Fruit fly (Drosophila melanogaster) whole organism, prepupa: ENCODE data around the gene CG14421.

ENCODE experiments used
- Blimp-1 ChIP-seq: fragments of 200-800 bp; sonication (Bioruptor generic); optimal IDR thresholded peaks from 3 replicates; lab custom pipeline; 2017; ENCODE audit warnings: missing biosample characterization, missing genetic modification characterization, mild to moderate bottlenecking, moderate library complexity, missing genetic modification reagents
- CG11762 ChIP-seq: fragments of 200-800 bp; sonication (Bioruptor generic); optimal IDR thresholded peaks from 3 replicates; lab custom pipeline; 2016; ENCODE audit warnings: missing biosample characterization, missing genetic modification characterization; ENCODE audit not compliant: insufficient read depth
- CG1621 ChIP-seq: fragments of 200-800 bp; sonication (Bioruptor generic); optimal IDR thresholded peaks from 3 replicates; lab custom pipeline; 2018; ENCODE audit warnings: missing biosample characterization, mild to moderate bottlenecking, missing genetic modification characterization
- CG16779 ChIP-seq: fragments of 200-800 bp; sonication (Bioruptor generic); optimal IDR thresholded peaks from 3 replicates; lab custom pipeline; 2017; ENCODE audit warnings: missing biosample characterization, mild to moderate bottlenecking, missing genetic modification characterization
- CG3032 ChIP-seq: fragments of 200-800 bp; optimal IDR thresholded peaks from 2 replicates; lab custom pipeline; 2019; ENCODE audit warnings: missing biosample characterization, mild to moderate bottlenecking, missing genetic modification characterization, moderate library complexity
- CG31627 ChIP-seq: fragments of 200-800 bp; sonication (Bioruptor generic); optimal IDR thresholded peaks from 3 replicates; lab custom pipeline; 2016; ENCODE audit warnings: missing biosample characterization, missing genetic modification characterization
- CG32006 ChIP-seq: fragments of 200-800 bp; sonication (Bioruptor generic); optimal IDR thresholded peaks from 3 replicates; lab custom pipeline; 2017; ENCODE audit warnings: missing biosample characterization, mild to moderate bottlenecking, missing genetic modification characterization
- CG34406 ChIP-seq: fragments of 200-800 bp; sonication (Bioruptor generic); optimal IDR thresholded peaks from 3 replicates; lab custom pipeline; 2016; ENCODE audit warnings: missing biosample characterization, missing genetic modification characterization
- CG3919 ChIP-seq: fragments of 200-800 bp; sonication (Bioruptor generic); optimal IDR thresholded peaks from 3 replicates; lab custom pipeline; 2016; ENCODE audit warnings: missing biosample characterization, missing genetic modification characterization
- CG6276 ChIP-seq: fragments of 200-800 bp; sonication (Bioruptor generic); optimal IDR thresholded peaks from 2 replicates; lab custom pipeline; 2017; ENCODE audit warnings: missing biosample characterization, mild to moderate bottlenecking, missing genetic modification characterization
- CG6792 ChIP-seq: fragments of 200-800 bp; sonication (Bioruptor generic); optimal IDR thresholded peaks from 3 replicates; lab custom pipeline; 2016; ENCODE audit warnings: missing biosample characterization, missing genetic modification characterization
- CG6808 ChIP-seq: fragments of 200-800 bp; sonication (Bioruptor generic); optimal IDR thresholded peaks from 3 replicates; lab custom pipeline; 2017; ENCODE audit warnings: missing biosample characterization, missing genetic modification characterization, mild to moderate bottlenecking, moderate library complexity, missing genetic modification reagents
- CG7368 ChIP-seq: fragments of 200-800 bp; sonication (Bioruptor generic); optimal IDR thresholded peaks from 3 replicates; lab custom pipeline; 2016; ENCODE audit warnings: missing biosample characterization, missing genetic modification characterization
- CG8119 ChIP-seq: fragments of 200-800 bp; sonication (Bioruptor generic); IDR thresholded peaks from 3 replicates; pipeline ENCODE4 v1.3.6; 2022; ENCODE audit warnings: missing biosample characterization, missing genetic modification characterization
- CG8319 ChIP-seq: fragments of 200-800 bp; sonication (Bioruptor generic); optimal IDR thresholded peaks from 3 replicates; lab custom pipeline; 2016; ENCODE audit warnings: missing biosample characterization, missing genetic modification characterization
- CG9139 ChIP-seq: fragments of 200-800 bp; sonication (Bioruptor generic); optimal IDR thresholded peaks from 3 replicates; lab custom pipeline; 2017; ENCODE audit warnings: missing biosample characterization, mild to moderate bottlenecking, missing genetic modification characterization
- Eip78C ChIP-seq: fragments of 200-800 bp; sonication (Bioruptor generic); peaks from one replicate; lab custom pipeline; 2016; ENCODE audit warnings: missing biosample characterization, missing genetic modification characterization
- Eip93F ChIP-seq: fragments of 200-800 bp; sonication (Bioruptor generic); optimal IDR thresholded peaks from 2 replicates; lab custom pipeline; 2016; ENCODE audit warnings: missing biosample characterization, mild to moderate bottlenecking, missing genetic modification characterization
- Ets96B ChIP-seq: fragments of 200-800 bp; optimal IDR thresholded peaks from 2 replicates; lab custom pipeline; 2019; ENCODE audit warnings: missing biosample characterization, mild to moderate bottlenecking, missing genetic modification characterization, moderate library complexity
- Gug ChIP-seq: fragments of 200-800 bp; sonication (Bioruptor generic); IDR thresholded peaks from 2 replicates; pipeline ENCODE4 v1.3.6; 2022; ENCODE audit warnings: missing biosample characterization, missing genetic modification characterization
- Hr38 ChIP-seq: sonication (Bioruptor generic); optimal IDR thresholded peaks from 2 replicates; lab custom pipeline; 2016; ENCODE audit warnings: missing biosample characterization, missing genetic modification characterization
- Hr4 ChIP-seq: fragments of 200-800 bp; sonication (Bioruptor generic); optimal IDR thresholded peaks from 3 replicates; lab custom pipeline; 2016; ENCODE audit warnings: missing biosample characterization, missing genetic modification characterization
- OdsH ChIP-seq: fragments of 200-800 bp; sonication (Bioruptor generic); optimal IDR thresholded peaks from 3 replicates; lab custom pipeline; 2016; ENCODE audit warnings: missing biosample characterization, missing genetic modification characterization
- Smox ChIP-seq: fragments of 200-800 bp; sonication (Bioruptor generic); optimal IDR thresholded peaks from 3 replicates; lab custom pipeline; 2016; ENCODE audit warnings: missing biosample characterization, missing genetic modification characterization
- Sox14 ChIP-seq: fragments of 200-800 bp; sonication (Bioruptor generic); optimal IDR thresholded peaks from 3 replicates; lab custom pipeline; 2016; ENCODE audit warnings: missing biosample characterization, missing genetic modification characterization
- Sox15 ChIP-seq: fragments of 200-800 bp; sonication (Bioruptor generic); optimal IDR thresholded peaks from 3 replicates; lab custom pipeline; 2016; ENCODE audit warnings: missing biosample characterization, missing genetic modification characterization
- acj6 ChIP-seq: fragments of 200-800 bp; sonication (Bioruptor generic); optimal IDR thresholded peaks from 3 replicates; lab custom pipeline; 2016; ENCODE audit warnings: missing biosample characterization, missing genetic modification characterization
- dsx ChIP-seq: fragments of 200-800 bp; optimal IDR thresholded peaks from 3 replicates; lab custom pipeline; 2019; ENCODE audit warnings: missing biosample characterization, mild to moderate bottlenecking, missing genetic modification characterization, moderate library complexity; ENCODE audit not compliant: poor library complexity, severe bottlenecking
- eg ChIP-seq: fragments of 200-800 bp; sonication (Bioruptor generic); IDR thresholded peaks from 3 replicates; pipeline ENCODE4 v1.3.6; 2022; ENCODE audit warnings: missing biosample characterization, missing genetic modification characterization
- fd59A ChIP-seq: fragments of 200-800 bp; sonication (Bioruptor generic); optimal IDR thresholded peaks from 2 replicates; lab custom pipeline; 2017; ENCODE audit warnings: missing biosample characterization, mild to moderate bottlenecking, missing genetic modification characterization, missing genetic modification reagents
- fd85E ChIP-seq: fragments of 200-800 bp; sonication (Bioruptor generic); optimal IDR thresholded peaks from 3 replicates; lab custom pipeline; 2016; ENCODE audit warnings: missing biosample characterization, missing genetic modification characterization
- fkh ChIP-seq: fragments of 200-800 bp; sonication (Bioruptor generic); optimal IDR thresholded peaks from 3 replicates; lab custom pipeline; 2017; ENCODE audit warnings: missing biosample characterization, mild to moderate bottlenecking, missing genetic modification characterization, moderate library complexity
- lz ChIP-seq: fragments of 200-800 bp; sonication (Bioruptor generic); optimal IDR thresholded peaks from 3 replicates; lab custom pipeline; 2016; ENCODE audit warnings: missing biosample characterization, missing genetic modification characterization
- net ChIP-seq: fragments of 200-800 bp; sonication (Bioruptor generic); optimal IDR thresholded peaks from 3 replicates; lab custom pipeline; 2016; ENCODE audit warnings: missing biosample characterization, missing genetic modification characterization
- pdm3 ChIP-seq: fragments of 200-800 bp; sonication (Bioruptor generic); optimal IDR thresholded peaks from 3 replicates; lab custom pipeline; 2016; ENCODE audit warnings: missing biosample characterization, missing genetic modification characterization
- salr ChIP-seq, 2 experiments: fragments of 200-800 bp; sonication (Bioruptor generic); optimal IDR thresholded peaks; 3 replicates each; lab custom pipeline; 2016 to 2018; ENCODE audit warnings: missing biosample characterization in 2 of 2, missing genetic modification characterization in 2 of 2, mild to moderate bottlenecking in 1 of 2
- spab ChIP-seq: fragments of 200-800 bp; sonication (Bioruptor generic); optimal IDR thresholded peaks from 2 replicates; lab custom pipeline; 2017; ENCODE audit warnings: missing biosample characterization, mild to moderate bottlenecking, missing genetic modification characterization, missing genetic modification reagents
- ss ChIP-seq, 2 experiments: fragments of 200-800 bp; sonication (Bioruptor generic); optimal IDR thresholded peaks; 2 replicates in 1 of 2; 3 replicates in 1 of 2; lab custom pipeline; 2017 to 2018; ENCODE audit warnings: mild to moderate bottlenecking in 2 of 2, missing biosample characterization in 2 of 2, missing genetic modification characterization in 2 of 2, moderate library complexity in 1 of 2
- topi ChIP-seq: fragments of 200-800 bp; sonication (Bioruptor generic); optimal IDR thresholded peaks from 3 replicates; lab custom pipeline; 2016; ENCODE audit warnings: missing biosample characterization, missing genetic modification characterization
- vri ChIP-seq: fragments of 200-800 bp; sonication (Bioruptor generic); optimal IDR thresholded peaks from 3 replicates; lab custom pipeline; 2016; ENCODE audit warnings: missing biosample characterization, mild to moderate bottlenecking, missing genetic modification characterization

Gene CG14421

DNA sequence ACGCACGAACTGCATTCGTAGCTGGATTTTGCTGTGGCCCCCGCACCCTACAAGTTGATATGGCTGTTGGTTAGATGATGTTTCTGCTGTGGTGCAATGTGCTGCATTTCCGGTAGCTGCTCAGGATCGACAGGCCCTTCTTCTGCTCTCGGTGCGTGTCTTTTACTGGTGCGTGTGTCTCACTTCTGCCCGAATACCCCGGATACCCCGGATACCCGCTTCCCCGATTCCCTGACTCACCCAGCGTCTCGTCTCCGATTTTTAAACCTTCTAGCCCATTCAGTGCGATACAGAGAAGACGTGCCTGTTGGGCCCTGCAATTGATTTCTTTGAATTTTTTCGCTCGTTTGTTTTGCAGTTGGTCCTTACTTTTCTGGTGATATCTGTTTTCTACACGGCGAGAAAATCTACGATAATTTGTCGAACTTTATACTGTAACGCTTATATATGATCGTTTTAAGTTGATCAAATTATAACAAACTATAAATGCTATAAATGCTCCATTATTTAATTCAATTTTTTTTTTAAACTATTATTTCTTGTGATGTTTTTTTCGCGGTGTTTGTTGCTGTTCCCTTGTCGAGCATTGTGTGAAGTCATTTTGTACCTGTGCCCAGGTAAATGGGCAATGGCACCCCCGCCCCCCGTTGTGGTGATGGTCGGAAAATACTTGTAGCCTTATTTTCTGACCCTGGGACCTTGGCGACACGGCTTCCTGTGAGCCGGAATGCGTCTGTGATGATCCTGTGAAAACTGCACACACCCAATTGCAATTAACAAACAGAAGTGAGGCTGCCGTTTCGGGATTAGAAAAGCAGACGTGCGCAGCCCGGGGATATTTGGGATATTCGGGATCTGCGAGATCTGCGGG is 43.9 kb downstream of the CG14421 start (continued):
- peak; percentile 42 for TF ChIP-seq Blimp-1 (GFP tag; lab: Kevin White, UChicago)
- peak; percentile 79 for TF ChIP-seq CG6792 (GFP tag; lab: Kevin White, UChicago)
- TF ChIP-seq CG3032 (tag; lab: Kevin White, UChicago), result peak; percentile 87
- TF ChIP-seq CG9139 (GFP tag; lab: Kevin White, UChicago), result peak; percentile 73
- peak; percentile 73 for TF ChIP-seq pdm3 (GFP tag; lab: Kevin White, UChicago)
- TF ChIP-seq fd85E, result no peak
- TF ChIP-seq Eip93F (GFP tag; lab: Kevin White, UChicago), result peak; percentile 61
- peak; percentile 73 for TF ChIP-seq fd59A (GFP tag; lab: Kevin White, UChicago)
- TF ChIP-seq net, result peak; percentile 73
- TF ChIP-seq acj6 (GFP tag; lab: Kevin White, UChicago), result peak; percentile 74
- TF ChIP-seq Sox15 (GFP tag; lab: Kevin White, UChicago), result peak; percentile 7
- TF ChIP-seq CG3919 (GFP tag; lab: Kevin White, UChicago), result peak; percentile 77
- TF ChIP-seq OdsH (GFP tag; lab: Kevin White, UChicago), result peak; percentile 66
- peak; percentile 96 for TF ChIP-seq Eip78C (GFP tag; lab: Kevin White, UChicago)
- no peak for TF ChIP-seq CG6276 (GFP tag; lab: Kevin White, UChicago)
- TF ChIP-seq Gug (GFP tag; lab: Robert Waterston, UW), result no peak
- TF ChIP-seq CG16779 (tag; lab: Kevin White, UChicago), result peak; percentile 30
- peak; percentile 76 for TF ChIP-seq CG31627 (GFP tag; lab: Kevin White, UChicago)
- TF ChIP-seq Ets96B (tag; lab: Kevin White, UChicago), result peak; percentile 90
- TF ChIP-seq ss (GFP tag; optimal IDR thresholded peaks at IDR 0.05; lab: Kevin White, UChicago), result peak; percentile 84 to 95
- peak; percentile 59 for TF ChIP-seq CG7368
- peak; percentile 87 for TF ChIP-seq dsx
- peak; percentile 25 for TF ChIP-seq Hr4
- no peak for TF ChIP-seq eg (GFP tag; lab: Robert Waterston, UW)
- TF ChIP-seq CG8119 (GFP tag; lab: Robert Waterston, UW), result no peak
- TF ChIP-seq salr (GFP tag; optimal IDR thresholded peaks at IDR 0.05; lab: Kevin White, UChicago), result peak; percentile 26 to 70
- peak; percentile 82 for TF ChIP-seq Smox (GFP tag; lab: Kevin White, UChicago)
- TF ChIP-seq lz, result peak; percentile 76
- TF ChIP-seq CG8319 (GFP tag; lab: Kevin White, UChicago), result peak; percentile 34
- no peak for TF ChIP-seq fkh (GFP tag; lab: Kevin White, UChicago)

dm6 chrX:2987320-2987719 is 46.1 kb downstream of the CG14421 start:
- TF ChIP-seq CG6808 (GFP tag; lab: Kevin White, UChicago), result no peak
- no peak for TF ChIP-seq dsx
- no peak for TF ChIP-seq Hr38
- no peak for TF ChIP-seq spab (GFP tag; lab: Kevin White, UChicago)

DNA sequence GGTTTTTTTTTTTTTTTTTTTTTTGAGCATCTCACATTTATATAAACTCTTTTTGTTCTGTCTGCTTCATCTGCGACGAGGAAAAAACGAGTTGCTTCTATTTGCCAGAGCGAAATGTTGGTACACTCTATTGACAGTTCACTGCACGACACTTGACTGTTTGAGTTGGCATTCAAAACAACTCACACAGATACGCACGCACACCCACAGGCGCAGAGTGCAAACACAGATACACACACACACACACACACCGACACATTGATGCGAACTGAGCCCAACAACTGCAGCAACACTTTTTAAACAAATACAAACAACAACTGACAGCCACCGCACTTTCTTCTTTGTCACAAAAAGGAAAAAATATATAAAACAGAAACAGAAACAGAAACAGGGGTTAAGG is 48.1 kb downstream of the CG14421 start:
- no peak for TF ChIP-seq Hr38
- TF ChIP-seq CG7368, result no peak
- TF ChIP-seq Eip78C (GFP tag; lab: Kevin White, UChicago), result peak; percentile 14
- TF ChIP-seq fkh (GFP tag; lab: Kevin White, UChicago), result peak; percentile 64

DNA sequence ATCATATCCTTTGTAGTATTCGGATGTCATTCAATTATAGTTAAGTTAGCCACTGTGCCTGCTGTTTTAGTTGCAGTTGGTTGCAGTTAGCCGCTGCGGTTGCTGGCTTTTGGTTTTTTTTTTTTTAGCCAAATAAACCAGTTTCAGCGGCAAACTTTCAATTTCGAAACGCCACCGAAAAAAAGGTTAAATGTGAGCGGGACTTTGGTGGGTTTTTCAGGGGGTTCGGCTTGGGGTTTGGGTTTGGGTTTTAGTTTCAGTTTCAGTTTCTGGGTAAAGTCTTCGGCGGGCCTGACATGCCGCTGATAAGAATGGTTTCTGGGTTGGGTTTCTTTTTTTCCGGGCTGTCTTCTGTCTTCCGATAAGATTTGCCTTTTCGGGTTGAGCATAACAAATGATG is 49.7 kb downstream of the CG14421 start:
- TF ChIP-seq Hr4 (no peak), Sox14 (GFP tag; lab: Kevin White, UChicago) (no peak), Gug (GFP tag; lab: Robert Waterston, UW) (no peak), CG34406 (peak; percentile 1), CG32006 (peak; percentile 14), CG1621 (tag; lab: Kevin White, UChicago) (no peak), topi (GFP tag; lab: Kevin White, UChicago) (no peak), CG8319 (GFP tag; lab: Kevin White, UChicago) (no peak), Blimp-1 (GFP tag; lab: Kevin White, UChicago) (peak; percentile 85), vri (GFP tag; lab: Kevin White, UChicago) (no peak), CG11762 (GFP tag; lab: Kevin White, UChicago) (no peak)
